Fruit fly (Drosophila melanogaster) whole organism, embryonic: ENCODE data around the gene Dscam2.
A peak's percentile ranks its signal among the peaks of the same experiment; 100 is the strongest.

Source experiments
- Atf-2 ChIP-seq: fragments of 200-800 bp; sonication (Bioruptor generic); optimal IDR thresholded peaks from 2 replicates; lab custom pipeline; 2016; ENCODE audit warnings: missing biosample characterization, missing genetic modification characterization
- Awh ChIP-seq: fragments of 200-800 bp; sonication (Bioruptor generic); IDR thresholded peaks from 2 replicates; pipeline ENCODE4, ENCODE4 v1.3.6; 2022; ENCODE audit warnings: missing biosample characterization, missing genetic modification characterization
- Bdp1 ChIP-seq: fragments of 200-800 bp; sonication (Bioruptor generic); optimal IDR thresholded peaks from 3 replicates; lab custom pipeline; 2016; ENCODE audit warnings: missing biosample characterization, missing genetic modification characterization
- CG10267 ChIP-seq: fragments of 200-800 bp; sonication (Bioruptor generic); optimal IDR thresholded peaks from 2 replicates; lab custom pipeline; 2018; ENCODE audit warnings: missing biosample characterization, mild to moderate bottlenecking, missing genetic modification characterization, moderate library complexity
- CG10565 ChIP-seq: fragments of 200-800 bp; sonication (Bioruptor generic); optimal IDR thresholded peaks from 3 replicates; lab custom pipeline; 2016; ENCODE audit warnings: missing biosample characterization, mild to moderate bottlenecking, missing genetic modification characterization
- CG11093 ChIP-seq: fragments of 200-800 bp; sonication (Bioruptor generic); IDR thresholded peaks from 3 replicates; pipeline ENCODE4 v1.3.6; 2022; ENCODE audit warnings: missing biosample characterization, missing genetic modification characterization
- CG12071 ChIP-seq: fragments of 200-800 bp; sonication (Bioruptor generic); optimal IDR thresholded peaks from 3 replicates; lab custom pipeline; 2018; ENCODE audit warnings: missing biosample characterization, mild to moderate bottlenecking, missing genetic modification characterization
- CG12769 ChIP-seq: fragments of 200-800 bp; sonication (Bioruptor generic); optimal IDR thresholded peaks from 2 replicates; lab custom pipeline; 2019; ENCODE audit warnings: missing biosample characterization, mild to moderate bottlenecking, missing genetic modification characterization, moderate library complexity
- CG14667 ChIP-seq: fragments of 200-800 bp; sonication (Bioruptor generic); IDR thresholded peaks from 2 replicates; pipeline ENCODE4 v1.3.6; 2022; ENCODE audit warnings: missing biosample characterization, missing genetic modification characterization
- CG15479 ChIP-seq: fragments of 200-800 bp; sonication (Bioruptor generic); optimal IDR thresholded peaks from 3 replicates; lab custom pipeline; 2019; ENCODE audit warnings: missing biosample characterization, mild to moderate bottlenecking, missing genetic modification characterization, moderate library complexity
- CG17385 ChIP-seq: fragments of 200-800 bp; sonication (Bioruptor generic); optimal IDR thresholded peaks from 3 replicates; lab custom pipeline; 2018; ENCODE audit warnings: missing biosample characterization, mild to moderate bottlenecking, missing genetic modification characterization
- CG17802 ChIP-seq: fragments of 200-800 bp; sonication (Bioruptor generic); optimal IDR thresholded peaks from 2 replicates; lab custom pipeline; 2018; ENCODE audit warnings: missing biosample characterization, mild to moderate bottlenecking, missing genetic modification characterization, moderate library complexity
- CG1792 ChIP-seq: fragments of 200-800 bp; sonication (Bioruptor generic); optimal IDR thresholded peaks from 2 replicates; lab custom pipeline; 2016; ENCODE audit warnings: missing biosample characterization, missing genetic modification characterization
- CG2202 ChIP-seq: fragments of 200-800 bp; sonication (Bioruptor generic); optimal IDR thresholded peaks from 2 replicates; lab custom pipeline; 2018; ENCODE audit warnings: missing biosample characterization, mild to moderate bottlenecking, missing genetic modification characterization
- CG2678 ChIP-seq: fragments of 200-800 bp; sonication (Bioruptor generic); optimal IDR thresholded peaks from 3 replicates; lab custom pipeline; 2019; ENCODE audit warnings: missing biosample characterization, mild to moderate bottlenecking, missing genetic modification characterization, moderate library complexity
- CG2889 ChIP-seq: fragments of 200-800 bp; sonication (Bioruptor generic); IDR thresholded peaks from 3 replicates; pipeline ENCODE4 v1.3.6; 2022; ENCODE audit warnings: missing biosample characterization, missing genetic modification characterization
- CG30431 ChIP-seq: fragments of 200-800 bp; sonication (Bioruptor generic); optimal IDR thresholded peaks from 2 replicates; lab custom pipeline; 2017; ENCODE audit warnings: missing biosample characterization, missing genetic modification characterization
- CG31365 ChIP-seq: fragments of 200-800 bp; sonication (Bioruptor generic); optimal IDR thresholded peaks from 2 replicates; lab custom pipeline; 2018; ENCODE audit warnings: missing biosample characterization, mild to moderate bottlenecking, missing genetic modification characterization
- CG3838 ChIP-seq: fragments of 200-800 bp; sonication (Bioruptor generic); optimal IDR thresholded peaks from 3 replicates; lab custom pipeline; 2016; ENCODE audit warnings: missing biosample characterization, missing genetic modification characterization
- CG3995 ChIP-seq: fragments of 200-800 bp; sonication (Bioruptor generic); optimal IDR thresholded peaks from 3 replicates; lab custom pipeline; 2016; ENCODE audit warnings: missing biosample characterization, missing genetic modification characterization
- CG43689 ChIP-seq: fragments of 200-800 bp; sonication (Bioruptor generic); IDR thresholded peaks from 2 replicates; pipeline ENCODE4 v1.3.6; 2022; ENCODE audit warnings: missing biosample characterization, missing genetic modification characterization
- CG4820 ChIP-seq: fragments of 200-800 bp; sonication (Bioruptor generic); optimal IDR thresholded peaks from 3 replicates; lab custom pipeline; 2016; ENCODE audit warnings: missing biosample characterization, missing genetic modification characterization
- CG5953 ChIP-seq: fragments of 200-800 bp; sonication (Bioruptor generic); IDR thresholded peaks from 2 replicates; pipeline ENCODE4 v1.3.6; 2022; ENCODE audit warnings: missing biosample characterization, missing genetic modification characterization
- CG9797 ChIP-seq: fragments of 200-800 bp; sonication (Bioruptor generic); optimal IDR thresholded peaks from 3 replicates; lab custom pipeline; 2018; ENCODE audit warnings: missing biosample characterization, mild to moderate bottlenecking, missing genetic modification characterization
- CG9817 ChIP-seq: fragments of 200-800 bp; sonication (Bioruptor generic); optimal IDR thresholded peaks from 2 replicates; lab custom pipeline; 2018; ENCODE audit warnings: missing biosample characterization, mild to moderate bottlenecking, missing genetic modification characterization, moderate library complexity
- Deaf1 ChIP-seq: fragments of 200-800 bp; optimal IDR thresholded peaks from 3 replicates; lab custom pipeline; 2019; ENCODE audit warnings: missing biosample characterization, mild to moderate bottlenecking, missing genetic modification characterization, moderate library complexity
- Hmr ChIP-seq: fragments of 200-800 bp; sonication (Bioruptor generic); optimal IDR thresholded peaks from 3 replicates; lab custom pipeline; 2017; ENCODE audit warnings: mild to moderate bottlenecking, missing biosample characterization, missing genetic modification reagents, missing genetic modification characterization
- Hr3 ChIP-seq: fragments of 200-800 bp; sonication (Bioruptor generic); optimal IDR thresholded peaks from 3 replicates; lab custom pipeline; 2016; ENCODE audit warnings: missing biosample characterization, missing genetic modification characterization
- Hr39 ChIP-seq: fragments of >200 bp; optimal IDR thresholded peaks from 2 replicates; lab custom pipeline; 2017
- Hr51 ChIP-seq, 2 experiments: fragments of 200-800 bp; sonication (Bioruptor generic); optimal IDR thresholded peaks; 2 replicates in 1 of 2; 3 replicates in 1 of 2; lab custom pipeline; 2016 to 2018; ENCODE audit warnings: missing biosample characterization in 2 of 2, missing genetic modification characterization in 2 of 2, mild to moderate bottlenecking in 1 of 2, moderate library complexity in 1 of 2
- Med ChIP-seq: fragments of 200-800 bp; sonication (Bioruptor generic); peaks from one replicate; lab custom pipeline; 2016; ENCODE audit warnings: missing biosample characterization, missing genetic modification characterization, mild to moderate bottlenecking, inconsistent platforms, moderate library complexity
- Myb ChIP-seq: fragments of 200-800 bp; sonication (Bioruptor generic); optimal IDR thresholded peaks from 2 replicates; lab custom pipeline; 2016; ENCODE audit warnings: missing biosample characterization, missing genetic modification characterization
- Optix ChIP-seq: fragments of 200-800 bp; sonication (Bioruptor generic); IDR thresholded peaks from 3 replicates; pipeline ENCODE4 v1.3.6; 2022; ENCODE audit warnings: missing biosample characterization, missing genetic modification characterization
- Tbp ChIP-seq: fragments of >200 bp; optimal IDR thresholded peaks from 2 replicates; lab custom pipeline; 2018; ENCODE audit warnings: missing biosample characterization, missing genetic modification characterization
- btn ChIP-seq: fragments of 200-800 bp; sonication (Bioruptor generic); optimal IDR thresholded peaks from 2 replicates; lab custom pipeline; 2016; ENCODE audit warnings: missing biosample characterization, missing genetic modification characterization
- ftz-f1 ChIP-seq: fragments of 200-800 bp; sonication (Bioruptor generic); optimal IDR thresholded peaks from 2 replicates; lab custom pipeline; 2016; ENCODE audit warnings: missing biosample characterization, missing genetic modification characterization
- gro ChIP-seq: fragments of 200-800 bp; sonication (Bioruptor generic); optimal IDR thresholded peaks from 2 replicates; lab custom pipeline; 2016; ENCODE audit warnings: missing biosample characterization, missing genetic modification characterization
- gt ChIP-seq: fragments of 200-800 bp; sonication (Bioruptor generic); IDR thresholded peaks from 2 replicates; pipeline ENCODE4 v1.3.6; 2022; ENCODE audit warnings: missing biosample characterization, missing genetic modification characterization
- ham ChIP-seq: fragments of 200-800 bp; sonication (Bioruptor generic); IDR thresholded peaks from 2 replicates; pipeline ENCODE4 v1.3.6; 2022; ENCODE audit warnings: missing biosample characterization, missing genetic modification characterization
- hth ChIP-seq: fragments of >200 bp; optimal IDR thresholded peaks from 2 replicates; lab custom pipeline; 2017; ENCODE audit warnings: inconsistent platforms
- jigr1 ChIP-seq: fragments of 200-800 bp; sonication (Bioruptor generic); IDR thresholded peaks from 3 replicates; pipeline ENCODE4 v1.3.6; 2022; ENCODE audit warnings: missing biosample characterization, missing genetic modification characterization
- luna ChIP-seq: fragments of 200-800 bp; sonication (Bioruptor generic); optimal IDR thresholded peaks from 2 replicates; lab custom pipeline; 2016; ENCODE audit warnings: missing biosample characterization, missing genetic modification characterization
- maf-S ChIP-seq: fragments of 200-800 bp; sonication (Bioruptor generic); optimal IDR thresholded peaks from 2 replicates; lab custom pipeline; 2016; ENCODE audit warnings: missing biosample characterization, missing genetic modification characterization
- psq ChIP-seq: fragments of 200-800 bp; sonication (Bioruptor generic); optimal IDR thresholded peaks from 2 replicates; lab custom pipeline; 2017; ENCODE audit warnings: missing biosample characterization, missing genetic modification characterization
- pzg ChIP-seq: fragments of 200-800 bp; sonication (Bioruptor generic); optimal IDR thresholded peaks from 3 replicates; lab custom pipeline; 2018; ENCODE audit warnings: missing biosample characterization, mild to moderate bottlenecking, missing genetic modification characterization, moderate library complexity
- repo ChIP-seq: fragments of 200-800 bp; sonication (Bioruptor generic); optimal IDR thresholded peaks from 2 replicates; lab custom pipeline; 2016; ENCODE audit warnings: missing biosample characterization, missing genetic modification characterization
- run ChIP-seq: fragments of 200-800 bp; sonication (Bioruptor generic); optimal IDR thresholded peaks from 3 replicates; lab custom pipeline; 2018; ENCODE audit warnings: missing biosample characterization, mild to moderate bottlenecking, missing genetic modification characterization
- slou ChIP-seq: fragments of 200-800 bp; sonication (Bioruptor generic); optimal IDR thresholded peaks from 3 replicates; lab custom pipeline; 2016; ENCODE audit warnings: missing biosample characterization, missing genetic modification characterization
- slp2 ChIP-seq: fragments of 200-800 bp; sonication (Bioruptor generic); optimal IDR thresholded peaks from 2 replicates; lab custom pipeline; 2016; ENCODE audit warnings: missing biosample characterization, missing genetic modification characterization
- toy ChIP-seq: fragments of 200-800 bp; sonication (Bioruptor generic); IDR thresholded peaks from 2 replicates; pipeline ENCODE4 v1.3.6; 2022; ENCODE audit warnings: missing biosample characterization, missing genetic modification characterization
- trh ChIP-seq: fragments of 200-800 bp; sonication (Bioruptor generic); optimal IDR thresholded peaks from 2 replicates; lab custom pipeline; 2016; ENCODE audit warnings: missing biosample characterization, missing genetic modification characterization

The Dscam2 gene

DNA sequence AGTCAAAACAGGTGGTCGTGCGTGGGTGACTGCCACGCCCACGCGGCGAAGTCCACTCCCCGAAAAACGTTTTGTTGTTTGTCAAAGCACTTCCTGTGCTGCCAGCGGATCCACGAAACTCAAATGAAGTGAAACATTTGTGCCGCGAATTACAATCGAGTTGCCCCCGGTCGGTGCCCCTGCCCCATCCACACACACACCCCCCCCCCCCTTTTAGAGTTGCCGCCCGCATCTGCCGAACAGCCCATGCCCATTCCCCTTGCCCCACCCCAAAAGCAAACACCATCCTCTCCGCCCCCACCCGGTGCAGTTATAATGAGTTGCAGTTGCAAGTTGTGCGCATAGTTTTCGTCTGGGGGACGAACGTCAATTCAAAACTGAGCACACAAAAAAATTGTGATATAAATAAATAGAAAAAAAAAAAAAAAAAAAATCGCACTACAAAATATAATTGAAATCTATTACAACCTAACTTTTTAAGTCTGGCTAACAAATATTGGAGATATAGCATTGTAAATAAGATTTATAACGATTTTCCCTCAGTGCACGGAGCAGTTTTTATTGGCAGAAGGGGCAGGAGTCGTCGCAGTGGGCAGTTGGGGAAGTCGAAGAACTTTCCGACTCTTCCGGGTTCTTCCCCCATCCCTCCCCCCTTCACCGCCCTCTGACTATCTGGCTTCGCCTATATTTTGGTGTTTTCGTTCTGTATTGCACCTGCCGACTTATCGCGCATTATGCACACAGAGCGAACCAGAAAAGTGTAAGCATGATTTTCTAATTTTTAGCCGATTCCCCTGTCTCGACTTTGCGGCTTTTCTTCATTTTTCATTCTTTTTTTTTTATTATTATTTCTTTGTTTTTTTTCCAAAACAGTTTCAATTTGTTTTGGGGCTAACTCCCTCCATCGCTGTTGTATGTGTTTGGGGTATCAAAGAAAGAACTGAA is 37.9 kb downstream of the Dscam2 start (continued):
- TF ChIP-seq CG31365 (tag; lab: Kevin White, UChicago) (no peak), CG30431 (GFP tag; lab: Kevin White, UChicago) (peak; percentile 47), psq (GFP tag; lab: Kevin White, UChicago) (no peak), CG12071 (no peak), CG11093 (no peak), CG43689 (GFP tag; lab: Robert Waterston, UW) (no peak), Awh (no peak), CG15479 (GFP tag; lab: Kevin White, UChicago) (no peak), hth (lab: Kevin White, UChicago) (no peak), slou (GFP tag; lab: Kevin White, UChicago) (no peak), pzg (GFP tag; lab: Kevin White, UChicago) (no peak), CG10267 (peak; percentile 51), slp2 (GFP tag; lab: Kevin White, UChicago) (no peak), jigr1 (0 out of 3 replicates have a peak, but pooled peaks have one; percentile 23), CG3995 (GFP tag; lab: Kevin White, UChicago) (no peak), CG2202 (tag; lab: Kevin White, UChicago) (peak; percentile 65), CG9817 (no peak), Atf-2 (no peak), CG1792 (GFP tag; lab: Kevin White, UChicago) (no peak), Hr3 (GFP tag; lab: Kevin White, UChicago) (peak; percentile 59), ftz-f1 (GFP tag; lab: Kevin White, UChicago) (no peak), run (tag; lab: Kevin White, UChicago) (no peak), ham (no peak), CG10565 (GFP tag; lab: Kevin White, UChicago) (no peak), gt (GFP tag; lab: Robert Waterston, UW) (no peak), CG4820 (peak; percentile 65), Med (GFP tag; lab: Kevin White, UChicago) (peak; percentile 30), CG3838 (GFP tag; lab: Kevin White, UChicago) (no peak), gro (GFP tag; lab: Kevin White, UChicago) (no peak), CG14667 (peak; percentile 64), toy (GFP tag; lab: Robert Waterston, UW) (no peak), CG5953 (GFP tag; lab: Robert Waterston, UW) (peak; percentile 59; the same call in 1 of the 2 replicates), Myb (no peak), CG17802 (tag; lab: Kevin White, UChicago) (peak; percentile 1), CG2889 (GFP tag; lab: Robert Waterston, UW) (no peak), CG17385 (GFP tag; lab: Kevin White, UChicago) (peak; percentile 39), Bdp1 (GFP tag; lab: Kevin White, UChicago) (no peak), Hr39 (lab: Kevin White, UChicago) (no peak), trh (GFP tag; lab: Kevin White, UChicago) (peak; percentile 24), luna (no peak), CG9797 (GFP tag; lab: Kevin White, UChicago) (no peak), btn (GFP tag; lab: Kevin White, UChicago) (no peak), Optix (GFP tag; lab: Robert Waterston, UW) (peak; percentile 52; the same call in 1 of the 3 replicates), maf-S (GFP tag; lab: Kevin White, UChicago) (no peak), Hr51 (GFP tag; optimal IDR thresholded peaks at IDR 0.05; lab: Kevin White, UChicago) (no peak), repo (GFP tag; lab: Kevin White, UChicago) (no peak), CG12769 (tag; lab: Kevin White, UChicago) (no peak), Tbp (GFP tag; lab: Kevin White, UChicago) (no peak), Hmr (GFP tag; lab: Kevin White, UChicago) (no peak), CG2678 (tag; lab: Kevin White, UChicago) (peak; percentile 60), Deaf1 (no peak)
